Fruit fly (Drosophila melanogaster) whole organism, embryonic: Measurements from ENCODE around the gene Dup99B.

ENCODE experiments used
- B-H2 ChIP-seq: fragments of 200-800 bp; sonication (Bioruptor generic); optimal IDR thresholded peaks from 2 replicates; lab custom pipeline; 2018; ENCODE audit warnings: missing biosample characterization, mild to moderate bottlenecking, missing genetic modification characterization
- CG10274 ChIP-seq: fragments of 200-800 bp; sonication (Bioruptor generic); optimal IDR thresholded peaks from 3 replicates; lab custom pipeline; 2017; ENCODE audit warnings: missing biosample characterization, mild to moderate bottlenecking, missing genetic modification characterization
- CG10431 ChIP-seq: fragments of 200-800 bp; sonication (Bioruptor generic); optimal IDR thresholded peaks from 3 replicates; lab custom pipeline; 2018; ENCODE audit warnings: missing biosample characterization, mild to moderate bottlenecking, missing genetic modification characterization
- CG10462 ChIP-seq: fragments of 200-800 bp; sonication (Bioruptor generic); optimal IDR thresholded peaks from 2 replicates; lab custom pipeline; 2016; ENCODE audit warnings: missing biosample characterization, missing genetic modification characterization
- CG11560 ChIP-seq: fragments of 200-800 bp; sonication (Bioruptor generic); IDR thresholded peaks from 3 replicates; pipeline ENCODE4 v1.3.6; 2022; ENCODE audit warnings: missing biosample characterization, missing genetic modification characterization
- CG11723 ChIP-seq: fragments of 200-800 bp; sonication (Bioruptor generic); optimal IDR thresholded peaks from 2 replicates; lab custom pipeline; 2017; ENCODE audit warnings: missing biosample characterization, mild to moderate bottlenecking, missing genetic modification characterization
- CG13775 ChIP-seq: fragments of 200-800 bp; sonication (Bioruptor generic); optimal IDR thresholded peaks from 3 replicates; lab custom pipeline; 2017; ENCODE audit warnings: missing biosample characterization, mild to moderate bottlenecking, missing genetic modification characterization
- CG15011 ChIP-seq: fragments of 200-800 bp; sonication (Bioruptor generic); optimal IDR thresholded peaks from 3 replicates; lab custom pipeline; 2018; ENCODE audit warnings: missing biosample characterization, mild to moderate bottlenecking, missing genetic modification characterization
- CG16815 ChIP-seq: fragments of 200-800 bp; sonication (Bioruptor generic); optimal IDR thresholded peaks from 3 replicates; lab custom pipeline; 2017; ENCODE audit warnings: missing biosample characterization, mild to moderate bottlenecking, missing genetic modification characterization
- CG17186 ChIP-seq: fragments of 200-800 bp; sonication (Bioruptor generic); optimal IDR thresholded peaks from 3 replicates; lab custom pipeline; 2017; ENCODE audit warnings: missing biosample characterization, missing genetic modification reagents, missing genetic modification characterization
- CG17385 ChIP-seq: fragments of 200-800 bp; sonication (Bioruptor generic); optimal IDR thresholded peaks from 3 replicates; lab custom pipeline; 2018; ENCODE audit warnings: missing biosample characterization, mild to moderate bottlenecking, missing genetic modification characterization
- CG17612 ChIP-seq: fragments of 200-800 bp; sonication (Bioruptor generic); IDR thresholded peaks from 2 replicates; pipeline ENCODE4 v1.3.6; 2022; ENCODE audit warnings: missing biosample characterization, missing genetic modification characterization
- CG17829 ChIP-seq: fragments of 200-800 bp; optimal IDR thresholded peaks from 2 replicates; lab custom pipeline; 2019; ENCODE audit warnings: missing biosample characterization, mild to moderate bottlenecking, missing genetic modification characterization, moderate library complexity
- CG17912 ChIP-seq: fragments of 200-800 bp; sonication (Bioruptor generic); optimal IDR thresholded peaks from 2 replicates; lab custom pipeline; 2018; ENCODE audit warnings: missing biosample characterization, mild to moderate bottlenecking, missing genetic modification characterization
- CG18011 ChIP-seq: fragments of 200-800 bp; sonication (Bioruptor generic); optimal IDR thresholded peaks from 2 replicates; lab custom pipeline; 2017; ENCODE audit warnings: missing biosample characterization, missing genetic modification characterization, mild to moderate bottlenecking, moderate library complexity, missing genotype
- CG18764 ChIP-seq: fragments of 200-800 bp; sonication (Bioruptor generic); optimal IDR thresholded peaks from 3 replicates; lab custom pipeline; 2016; ENCODE audit warnings: missing biosample characterization, missing genetic modification characterization
- CG31388 ChIP-seq: fragments of 200-800 bp; sonication (Bioruptor generic); optimal IDR thresholded peaks from 2 replicates; lab custom pipeline; 2016; ENCODE audit warnings: missing biosample characterization, missing genetic modification characterization
- CG34224 ChIP-seq: fragments of 200-800 bp; sonication (Bioruptor generic); IDR thresholded peaks from 3 replicates; pipeline ENCODE4 v1.3.6; 2022; ENCODE audit warnings: missing biosample characterization, missing genetic modification characterization; ENCODE audit not compliant: partially characterized antibody
- CG34376 ChIP-seq: fragments of 200-800 bp; sonication (Bioruptor generic); optimal IDR thresholded peaks from 2 replicates; lab custom pipeline; 2018; ENCODE audit warnings: missing biosample characterization, mild to moderate bottlenecking, missing genetic modification characterization
- CG4424 ChIP-seq: fragments of 200-800 bp; sonication (Bioruptor generic); optimal IDR thresholded peaks from 3 replicates; lab custom pipeline; 2016; ENCODE audit warnings: missing biosample characterization, missing genetic modification characterization
- CG5953 ChIP-seq: fragments of 200-800 bp; sonication (Bioruptor generic); IDR thresholded peaks from 2 replicates; pipeline ENCODE4 v1.3.6; 2022; ENCODE audit warnings: missing biosample characterization, missing genetic modification characterization
- CG6654 ChIP-seq: fragments of 200-800 bp; sonication (Bioruptor generic); optimal IDR thresholded peaks from 2 replicates; lab custom pipeline; 2017; ENCODE audit warnings: missing biosample characterization, mild to moderate bottlenecking, missing genetic modification characterization
- CG7745 ChIP-seq: fragments of 200-800 bp; sonication (Bioruptor generic); optimal IDR thresholded peaks from 2 replicates; lab custom pipeline; 2018; ENCODE audit warnings: missing biosample characterization, mild to moderate bottlenecking, missing genetic modification characterization, moderate library complexity
- CG8281 ChIP-seq: fragments of 200-800 bp; sonication (Bioruptor generic); optimal IDR thresholded peaks from 2 replicates; lab custom pipeline; 2018; ENCODE audit warnings: missing biosample characterization, mild to moderate bottlenecking, missing genetic modification characterization, moderate library complexity
- CG8359 ChIP-seq: fragments of 200-800 bp; sonication (Bioruptor generic); optimal IDR thresholded peaks from 2 replicates; lab custom pipeline; 2017; ENCODE audit warnings: missing biosample characterization, mild to moderate bottlenecking, missing genetic modification characterization, borderline replicate concordance
- CG8924 ChIP-seq: fragments of 200-800 bp; optimal IDR thresholded peaks from 3 replicates; lab custom pipeline; 2019; ENCODE audit warnings: missing biosample characterization, mild to moderate bottlenecking, missing genetic modification characterization, moderate library complexity
- CHES-1-like ChIP-seq: fragments of 200-800 bp; sonication (Bioruptor generic); optimal IDR thresholded peaks from 2 replicates; lab custom pipeline; 2016; ENCODE audit warnings: missing biosample characterization, missing genetic modification characterization
- D ChIP-seq, 2 experiments: fragments of 200-800 bp in 1 of 2; fragments of >200 bp in 1 of 2; sonication (Bioruptor generic) in 1 of 2; optimal IDR thresholded peaks; 2 replicates in 1 of 2; 3 replicates in 1 of 2; lab custom pipeline; 2017; ENCODE audit warnings: mild to moderate bottlenecking in 1 of 2, missing biosample characterization in 1 of 2, missing genetic modification characterization in 1 of 2, missing genetic modification reagents in 1 of 2
- Dad ChIP-seq: fragments of 200-800 bp; sonication (Bioruptor generic); optimal IDR thresholded peaks from 3 replicates; lab custom pipeline; 2016; ENCODE audit warnings: missing biosample characterization, missing genetic modification characterization
- Hand ChIP-seq: fragments of 200-800 bp; sonication (Bioruptor generic); optimal IDR thresholded peaks from 2 replicates; lab custom pipeline; 2017; ENCODE audit warnings: mild to moderate bottlenecking, missing biosample characterization, missing genetic modification reagents, missing genetic modification characterization
- MTF-1 ChIP-seq: fragments of 200-800 bp; sonication (Bioruptor generic); optimal IDR thresholded peaks from 2 replicates; lab custom pipeline; 2018; ENCODE audit warnings: missing biosample characterization, mild to moderate bottlenecking, missing genetic modification characterization, borderline replicate concordance
- NC2α ChIP-seq: fragments of 200-800 bp; sonication (Bioruptor generic); optimal IDR thresholded peaks from 2 replicates; lab custom pipeline; 2016; ENCODE audit warnings: missing biosample characterization, missing genetic modification characterization
- Nf-YB ChIP-seq: fragments of 200-800 bp; sonication (Bioruptor generic); optimal IDR thresholded peaks from 3 replicates; lab custom pipeline; 2019; ENCODE audit warnings: missing biosample characterization, mild to moderate bottlenecking, missing genetic modification characterization, moderate library complexity
- TFAM ChIP-seq: fragments of 200-800 bp; sonication (Bioruptor generic); optimal IDR thresholded peaks from 2 replicates; lab custom pipeline; 2017; ENCODE audit warnings: missing biosample characterization, missing genetic modification characterization, inconsistent platforms
- ash1 ChIP-seq: fragments of 200-800 bp; sonication (Bioruptor generic); optimal IDR thresholded peaks from 2 replicates; lab custom pipeline; 2018; ENCODE audit warnings: missing biosample characterization, mild to moderate bottlenecking, missing genetic modification characterization
- ato ChIP-seq: fragments of 200-800 bp; sonication (Bioruptor generic); IDR thresholded peaks from 2 replicates; pipeline ENCODE4 v1.3.6; 2022; ENCODE audit warnings: missing biosample characterization, missing genetic modification characterization; ENCODE audit not compliant: partially characterized antibody
- btn ChIP-seq: fragments of 200-800 bp; sonication (Bioruptor generic); optimal IDR thresholded peaks from 2 replicates; lab custom pipeline; 2016; ENCODE audit warnings: missing biosample characterization, missing genetic modification characterization
- croc ChIP-seq: fragments of 200-800 bp; sonication (Bioruptor generic); conservative IDR thresholded peaks from 3 replicates; pipeline ENCODE4 v1.3.6; 2022; ENCODE audit warnings: missing biosample characterization, missing genetic modification characterization
- dati ChIP-seq: fragments of 200-800 bp; sonication (Bioruptor generic); IDR thresholded peaks from 2 replicates; pipeline ENCODE4 v1.3.6; 2022; ENCODE audit warnings: missing biosample characterization, missing genetic modification characterization
- en ChIP-seq: fragments of 200-800 bp; sonication (Bioruptor generic); optimal IDR thresholded peaks from 2 replicates; lab custom pipeline; 2016; ENCODE audit warnings: missing biosample characterization, missing genetic modification characterization
- fd96Cb ChIP-seq: fragments of 200-800 bp; sonication (Bioruptor generic); optimal IDR thresholded peaks from 2 replicates; lab custom pipeline; 2018; ENCODE audit warnings: missing biosample characterization, mild to moderate bottlenecking, missing genetic modification characterization, moderate library complexity
- gro ChIP-seq: fragments of 200-800 bp; sonication (Bioruptor generic); optimal IDR thresholded peaks from 2 replicates; lab custom pipeline; 2016; ENCODE audit warnings: missing biosample characterization, missing genetic modification characterization
- h ChIP-seq: fragments of >200 bp; optimal IDR thresholded peaks from 2 replicates; lab custom pipeline; 2017
- ken ChIP-seq: fragments of 200-800 bp; sonication (Bioruptor generic); IDR thresholded peaks from 3 replicates; pipeline ENCODE4 v1.3.6; 2022; ENCODE audit warnings: missing biosample characterization, missing genetic modification characterization
- klu ChIP-seq: fragments of 200-800 bp; sonication (Bioruptor generic); IDR thresholded peaks from 2 replicates; pipeline ENCODE4 v1.3.6; 2022; ENCODE audit warnings: missing biosample characterization, missing genetic modification characterization
- pan ChIP-seq, 4 experiments: fragments of >200 bp in 3 of 4; fragments of 200-800 bp in 1 of 4; sonication (Bioruptor generic) in 1 of 4; optimal IDR thresholded peaks in 3 of 4; IDR thresholded peaks in 1 of 4; 2 replicates each; pipeline versions ENCODE4 v1.3.6 to Lab custom; 2017 to 2022; ENCODE audit warnings: missing biosample characterization in 2 of 4, missing genetic modification characterization in 2 of 4, mixed read lengths in 1 of 4
- sens-2 ChIP-seq: fragments of 200-800 bp; sonication (Bioruptor generic); IDR thresholded peaks from 2 replicates; pipeline ENCODE4 v1.3.6; 2022; ENCODE audit warnings: missing biosample characterization, missing genetic modification characterization
- sisA ChIP-seq: fragments of 200-800 bp; sonication (Bioruptor generic); IDR thresholded peaks from 2 replicates; pipeline ENCODE4 v1.3.6; 2022; ENCODE audit warnings: missing biosample characterization, missing genetic modification characterization
- tna ChIP-seq: fragments of 200-800 bp; sonication (Bioruptor generic); IDR thresholded peaks from 2 replicates; pipeline ENCODE4 v1.3.6; 2022; ENCODE audit warnings: missing biosample characterization, missing genetic modification characterization; ENCODE audit not compliant: partially characterized antibody
- toy ChIP-seq: fragments of 200-800 bp; sonication (Bioruptor generic); IDR thresholded peaks from 2 replicates; pipeline ENCODE4 v1.3.6; 2022; ENCODE audit warnings: missing biosample characterization, missing genetic modification characterization

The Dup99B gene

dm6 chr3R:29763154-29763553, 48.0 kb upstream of the Dup99B start (continued):
- TF ChIP-seq CG17829 (tag; lab: Kevin White, UChicago) (peak; percentile 0), ato (no peak), CG34224 (GFP tag; lab: Robert Waterston, UW) (no peak), CG7745 (tag; lab: Kevin White, UChicago) (no peak), CHES-1-like (GFP tag; lab: Kevin White, UChicago) (no peak), CG8281 (tag; lab: Kevin White, UChicago) (no peak), CG31388 (GFP tag; lab: Kevin White, UChicago) (no peak), Hand (GFP tag; lab: Kevin White, UChicago) (no peak), CG16815 (GFP tag; lab: Kevin White, UChicago) (peak; percentile 13), D (optimal IDR thresholded peaks at IDR 0.05; lab: Kevin White, UChicago) (no peak), D (GFP tag; optimal IDR thresholded peaks at IDR 0.05; lab: Kevin White, UChicago) (no peak), CG5953 (GFP tag; lab: Robert Waterston, UW) (no peak), CG10462 (GFP tag; lab: Kevin White, UChicago) (no peak), CG11560 (tag; lab: Robert Waterston, UW) (no peak), CG11723 (GFP tag; lab: Kevin White, UChicago) (no peak), toy (GFP tag; lab: Robert Waterston, UW) (no peak), Dad (GFP tag; lab: Kevin White, UChicago) (no peak), CG17186 (GFP tag; lab: Kevin White, UChicago) (no peak), MTF-1 (GFP tag; lab: Kevin White, UChicago) (no peak), gro (GFP tag; lab: Kevin White, UChicago) (no peak), CG4424 (GFP tag; lab: Kevin White, UChicago) (peak; percentile 52), tna (GFP tag; lab: Robert Waterston, UW) (no peak), h (lab: Kevin White, UChicago) (no peak), dati (GFP tag; lab: Robert Waterston, UW) (no peak), sisA (GFP tag; lab: Robert Waterston, UW) (peak; percentile 31; the same call in 1 of the 2 replicates), CG15011 (GFP tag; lab: Kevin White, UChicago) (no peak), CG10274 (no peak), NC2α (GFP tag; lab: Kevin White, UChicago) (no peak), CG8359 (GFP tag; lab: Kevin White, UChicago) (no peak), klu (GFP tag; lab: Robert Waterston, UW) (no peak), croc (GFP tag; lab: Robert Waterston, UW) (no peak), CG13775 (GFP tag; lab: Kevin White, UChicago) (peak; percentile 24), CG18764 (GFP tag; lab: Kevin White, UChicago) (no peak), CG34376 (no peak), btn (GFP tag; lab: Kevin White, UChicago) (no peak), CG17385 (GFP tag; lab: Kevin White, UChicago) (peak; percentile 9), pan (optimal IDR thresholded peaks at IDR 0.05; lab: Kevin White, UChicago) (no peak), pan (GFP tag; optimal IDR thresholded peaks at IDR 0.05 in 1 of 2, IDR thresholded peaks at IDR 0.05 in 1 of 2) (no peak), ash1 (GFP tag; lab: Kevin White, UChicago) (no peak), en (GFP tag; lab: Kevin White, UChicago) (no peak), CG10431 (GFP tag; lab: Kevin White, UChicago) (no peak), Nf-YB (no peak), CG18011 (GFP tag; lab: Kevin White, UChicago) (no peak), fd96Cb (tag; lab: Kevin White, UChicago) (peak; percentile 33), sens-2 (GFP tag; lab: Robert Waterston, UW) (no peak), ken (GFP tag; lab: Robert Waterston, UW) (no peak), B-H2 (GFP tag; lab: Kevin White, UChicago) (no peak), CG17912 (GFP tag; lab: Kevin White, UChicago) (no peak), TFAM (GFP tag; lab: Kevin White, UChicago) (no peak), CG6654 (GFP tag; lab: Kevin White, UChicago) (no peak), CG8924 (tag; lab: Kevin White, UChicago) (no peak), CG17612 (GFP tag; lab: Robert Waterston, UW) (no peak)
